Worm (Caenorhabditis elegans): ENCODE measurements around the gene hint-3.
A peak's percentile ranks its signal among the peaks of the same experiment; 100 is the strongest.

DNA sequence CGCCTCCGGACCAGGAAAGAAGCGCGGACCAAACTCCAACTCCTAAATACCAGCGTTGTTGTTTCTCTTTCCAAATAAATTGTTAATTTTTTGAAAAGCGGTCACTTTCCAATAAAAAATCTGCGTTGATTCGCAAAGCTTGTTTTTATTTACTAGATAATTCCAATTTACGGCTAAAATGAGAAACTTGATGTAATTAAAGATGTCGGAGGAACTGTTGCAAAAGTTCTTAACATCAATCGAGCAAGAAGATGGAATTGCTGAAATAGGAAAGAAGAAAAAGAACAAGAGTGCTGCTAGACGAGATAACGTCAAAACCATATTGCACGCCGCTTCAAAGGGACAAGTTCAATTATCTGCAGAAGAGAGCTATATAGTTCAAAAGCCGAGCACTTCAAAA is 16.8 kb downstream of the hint-3 start, which contains the start of gene C26F1.3:
- TF ChIP-seq nfyb-1 (GFP tag; IDR thresholded peaks at IDR 0.05), result 0 out of 2 replicates have a peak, but pooled peaks have one; percentile 47
- no peak for TF ChIP-seq lin-26 (GFP tag; IDR thresholded peaks at IDR 0.05)
- TF ChIP-seq ama-1 (optimal IDR thresholded peaks at IDR 0.05), result no peak
- TF ChIP-seq ama-1 (GFP tag; optimal IDR thresholded peaks at IDR 0.05), result peak in 1 of 2 experiments; percentile 53
- no peak for TF ChIP-seq unc-130 (GFP tag; optimal IDR thresholded peaks at IDR 0.05)
- TF ChIP-seq snpc-1.1 (tag; optimal IDR thresholded peaks at IDR 0.05; ENCODE audit: insufficient read depth), result no peak
- no peak for TF ChIP-seq F57C9.4 (tag; optimal IDR thresholded peaks at IDR 0.05)

Measured in whole organism, young adult.